Worm (Caenorhabditis elegans): Measurements from ENCODE around the gene glb-27.

glb-27 gene

DNA sequence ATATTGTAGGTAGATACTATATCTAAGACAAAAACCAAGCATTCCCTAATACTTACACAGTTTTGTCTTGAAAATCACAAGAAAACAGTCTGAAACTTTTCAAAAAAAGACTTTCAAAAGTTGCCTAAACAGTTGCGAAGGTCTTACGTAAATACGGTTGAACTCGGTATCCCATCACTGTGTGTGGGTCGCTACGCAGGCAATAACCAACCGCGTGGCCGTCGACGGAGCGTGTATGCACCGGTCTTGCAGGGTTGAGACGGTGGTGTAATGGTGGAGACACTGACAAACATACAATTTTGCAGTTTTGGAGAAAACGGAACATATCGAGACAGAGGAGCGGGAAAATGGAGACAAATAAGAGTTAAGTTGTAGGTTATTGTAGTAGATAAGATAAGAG, 5.2 kb upstream of the glb-27 start, which contains the start of gene iff-2 (continued):
- TF ChIP-seq nhr-12 (tag; optimal IDR thresholded peaks at IDR 0.05) (peak; percentile 65), elt-3 (tag; optimal IDR thresholded peaks at IDR 0.05) (no peak), nhr-237 (tag; optimal IDR thresholded peaks at IDR 0.05) (peak; percentile 77), sma-3 (GFP tag; optimal IDR thresholded peaks at IDR 0.05) (peak; percentile 100), lin-11 (tag; optimal IDR thresholded peaks at IDR 0.05) (peak; percentile 100), lin-39 (tag; optimal IDR thresholded peaks at IDR 0.05) (no peak)

DNA sequence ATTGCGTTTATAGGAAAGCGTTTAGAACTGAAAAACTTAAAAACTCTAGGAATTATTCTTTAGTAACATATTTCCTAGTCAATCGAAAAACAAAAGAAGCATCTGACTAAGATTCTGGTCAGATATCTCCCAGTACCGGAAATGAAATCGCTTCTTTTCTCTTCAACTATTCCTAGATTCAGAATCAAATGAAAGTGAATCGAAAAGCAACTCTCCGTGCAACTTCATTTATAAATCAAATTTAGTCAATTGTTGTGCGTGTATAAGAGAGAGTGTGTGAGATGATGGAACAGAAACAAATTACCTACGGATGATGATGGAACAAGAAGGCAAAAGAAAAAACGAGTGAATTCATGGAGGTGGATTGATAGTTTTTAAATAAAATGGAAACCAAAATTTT, 3.1 kb upstream of the glb-27 start:
- no peak for TF ChIP-seq mdl-1 (tag; optimal IDR thresholded peaks at IDR 0.05)
- peak in 1 of 2 experiments; percentile 41 for TF ChIP-seq lsy-2 (tag; optimal IDR thresholded peaks at IDR 0.05)
- no peak for TF ChIP-seq elt-3 (tag; optimal IDR thresholded peaks at IDR 0.05)
- TF ChIP-seq unc-39 (tag; optimal IDR thresholded peaks at IDR 0.05) = no peak
- no peak for TF ChIP-seq crh-2 (tag; optimal IDR thresholded peaks at IDR 0.05)
- no peak for TF ChIP-seq nhr-10 (tag; optimal IDR thresholded peaks at IDR 0.05)
- no peak for TF ChIP-seq nhr-77 (tag; optimal IDR thresholded peaks at IDR 0.05)

DNA sequence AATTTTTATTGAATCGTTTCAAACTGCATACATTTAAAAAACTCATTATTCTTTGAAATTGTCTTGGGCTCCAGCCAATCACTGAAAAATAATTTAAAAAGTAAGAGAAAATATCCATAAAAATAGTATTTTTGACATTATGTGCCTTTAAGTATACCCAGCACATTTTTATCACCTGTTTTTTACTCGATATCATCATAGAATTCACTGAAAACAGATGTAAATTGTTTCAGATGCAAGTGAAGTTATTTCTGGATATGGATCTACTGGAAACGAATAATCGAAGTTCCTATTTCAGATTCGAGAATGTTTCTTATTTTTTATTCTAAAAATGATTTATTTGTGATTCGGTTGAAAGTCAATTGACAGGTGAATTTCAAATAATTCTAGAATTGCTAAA, 1.5 kb downstream of the glb-27 start:
- no peak for TF ChIP-seq nhr-12 (tag; optimal IDR thresholded peaks at IDR 0.05)
- TF ChIP-seq ceh-82 (tag; optimal IDR thresholded peaks at IDR 0.05) = no peak
- TF ChIP-seq elt-3 (tag; optimal IDR thresholded peaks at IDR 0.05) = no peak
- TF ChIP-seq unc-55 (GFP tag; optimal IDR thresholded peaks at IDR 0.05) = no peak
- TF ChIP-seq lin-39 (tag; optimal IDR thresholded peaks at IDR 0.05) = no peak
- TF ChIP-seq sma-3 (GFP tag; optimal IDR thresholded peaks at IDR 0.05) = no peak
- no peak for TF ChIP-seq crh-2 (tag; optimal IDR thresholded peaks at IDR 0.05)
- TF ChIP-seq lsy-2 (tag; optimal IDR thresholded peaks at IDR 0.05) = no peak

- TF ChIP-seq fos-1 (tag; optimal IDR thresholded peaks at IDR 0.05) (no peak), blmp-1 (tag; optimal IDR thresholded peaks at IDR 0.05; ENCODE audit: insufficient read depth) (no peak), nhr-25 (tag; optimal IDR thresholded peaks at IDR 0.05) (no peak), peb-1 (tag; optimal IDR thresholded peaks at IDR 0.05) (no peak), alr-1 (tag; optimal IDR thresholded peaks at IDR 0.05) (no peak), ZK546.5 (tag; optimal IDR thresholded peaks at IDR 0.05) (no peak), mdl-1 (tag; optimal IDR thresholded peaks at IDR 0.05) (no peak), lin-13 (GFP tag; optimal IDR thresholded peaks at IDR 0.05) (no peak), egl-27 (tag; optimal IDR thresholded peaks at IDR 0.05) (no peak)
Measured at ce11 chrII:8551100-8551499, 5.0 kb downstream of the glb-27 start.

- peak; percentile 68 for TF ChIP-seq F13H6.1 (tag; optimal IDR thresholded peaks at IDR 0.05)
- TF ChIP-seq nhr-10 (tag; optimal IDR thresholded peaks at IDR 0.05) = no peak
- TF ChIP-seq ztf-11 (tag; optimal IDR thresholded peaks at IDR 0.05) = no peak
- peak; percentile 82 for TF ChIP-seq fos-1 (tag; optimal IDR thresholded peaks at IDR 0.05)
- TF ChIP-seq snpc-4 (tag; optimal IDR thresholded peaks at IDR 0.05) = no peak
- TF ChIP-seq crh-2 (tag; optimal IDR thresholded peaks at IDR 0.05) = peak; percentile 48
- TF ChIP-seq sma-9 (GFP tag; optimal IDR thresholded peaks at IDR 0.05) = peak; percentile 71
- no peak for TF ChIP-seq sma-9 (tag; optimal IDR thresholded peaks at IDR 0.05)
- TF ChIP-seq egl-27 (tag; optimal IDR thresholded peaks at IDR 0.05) = peak; percentile 18
- peak; percentile 30 for TF ChIP-seq lin-11 (tag; optimal IDR thresholded peaks at IDR 0.05)
- no peak for TF ChIP-seq gmeb-1 (tag; optimal IDR thresholded peaks at IDR 0.05)
- TF ChIP-seq nhr-25 (tag; optimal IDR thresholded peaks at IDR 0.05) = no peak
- peak; percentile 3 for TF ChIP-seq mab-5 (tag; optimal IDR thresholded peaks at IDR 0.05)
- peak; percentile 11 for TF ChIP-seq zag-1 (tag; optimal IDR thresholded peaks at IDR 0.05)
- peak; percentile 31 for TF ChIP-seq C34F6.9 (tag; optimal IDR thresholded peaks at IDR 0.05)
- peak; percentile 45 for TF ChIP-seq nhr-21 (tag; optimal IDR thresholded peaks at IDR 0.05)
- TF ChIP-seq unc-55 (GFP tag; optimal IDR thresholded peaks at IDR 0.05) = peak; percentile 12
- TF ChIP-seq nhr-11 (tag; optimal IDR thresholded peaks at IDR 0.05) = no peak
- no peak for TF ChIP-seq dmd-4 (tag; optimal IDR thresholded peaks at IDR 0.05)
- no peak for TF ChIP-seq ztf-1 (GFP tag; conservative IDR thresholded peaks at IDR 0.05)
- TF ChIP-seq aly-2 (tag; optimal IDR thresholded peaks at IDR 0.05) = no peak
- peak; percentile 6 for TF ChIP-seq sem-4 (tag; optimal IDR thresholded peaks at IDR 0.05)
- peak; percentile 79 for TF ChIP-seq nhr-129 (tag; optimal IDR thresholded peaks at IDR 0.05)
- TF ChIP-seq ZK546.5 (tag; optimal IDR thresholded peaks at IDR 0.05) = no peak
- TF ChIP-seq ama-1 (optimal IDR thresholded peaks at IDR 0.05) = no peak
- no peak for TF ChIP-seq unc-62 (GFP tag; optimal IDR thresholded peaks at IDR 0.05)
- no peak for TF ChIP-seq ceh-16 (tag; optimal IDR thresholded peaks at IDR 0.05)
- peak in 1 of 2 experiments; percentile 30 for TF ChIP-seq lsy-2 (tag; optimal IDR thresholded peaks at IDR 0.05)
- TF ChIP-seq blmp-1 (tag; optimal IDR thresholded peaks at IDR 0.05; ENCODE audit: insufficient read depth) = no peak
- TF ChIP-seq nhr-6 (tag; optimal IDR thresholded peaks at IDR 0.05) = no peak
- TF ChIP-seq mdl-1 (tag; optimal IDR thresholded peaks at IDR 0.05) = no peak
- no peak for TF ChIP-seq Y55F3AM.14 (GFP tag; optimal IDR thresholded peaks at IDR 0.05)
- TF ChIP-seq lin-13 (GFP tag; optimal IDR thresholded peaks at IDR 0.05) = peak; percentile 40
Measured at ce11 chrII:8546975-8547374, 9.1 kb downstream of the glb-27 start.

All from whole organism, L2 larva.